Worm (Caenorhabditis elegans): ENCODE data around the gene F53F4.15.
A peak's percentile ranks its signal among the peaks of the same experiment; 100 is the strongest.

F53F4.15 gene

DNA sequence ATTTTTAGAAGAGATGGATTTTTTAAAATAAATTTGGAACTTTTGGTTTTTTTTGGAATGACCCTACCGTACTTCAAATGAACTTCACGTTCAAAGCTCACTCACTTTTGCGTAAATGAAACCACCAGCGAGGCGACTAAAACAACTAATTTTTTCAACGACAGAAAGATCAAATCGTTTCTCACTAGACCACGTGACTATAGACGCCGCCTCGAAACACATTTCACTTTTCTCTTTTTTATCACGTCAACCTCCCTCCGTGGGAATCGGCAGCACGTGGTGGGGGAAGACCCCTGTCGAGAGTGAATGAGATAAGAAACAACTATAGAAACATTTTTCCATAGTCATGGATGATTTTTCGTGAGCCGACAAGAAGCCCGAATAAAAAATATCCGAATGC, 36.5 kb downstream of the F53F4.15 start (continued):
- TF ChIP-seq cebp-1 (GFP tag; IDR thresholded peaks at IDR 0.05): peak; percentile 8; the same call in 1 of the 2 replicates
- TF ChIP-seq cebp-1 (tag; optimal IDR thresholded peaks at IDR 0.05): peak; percentile 71
- TF ChIP-seq ztf-26 (tag; optimal IDR thresholded peaks at IDR 0.05): peak; percentile 62
- peak; percentile 44 for TF ChIP-seq lin-40 (tag; optimal IDR thresholded peaks at IDR 0.05)
- TF ChIP-seq fkh-3 (tag; optimal IDR thresholded peaks at IDR 0.05): no peak
- TF ChIP-seq attf-6 (GFP tag; IDR thresholded peaks at IDR 0.05): no peak
- TF ChIP-seq madf-10 (tag; optimal IDR thresholded peaks at IDR 0.05): peak; percentile 57
- TF ChIP-seq unc-62 (GFP tag; optimal IDR thresholded peaks at IDR 0.05): peak; percentile 58
- no peak for TF ChIP-seq snpc-4 (GFP tag; optimal IDR thresholded peaks at IDR 0.05)
- peak in 1 of 4 experiments; percentile 20 for TF ChIP-seq snpc-4 (tag; optimal IDR thresholded peaks at IDR 0.05)
- 0 out of 2 replicates have a peak, but pooled peaks have one; percentile 16 for TF ChIP-seq madf-6 (GFP tag; IDR thresholded peaks at IDR 0.05)
- TF ChIP-seq lin-35 (GFP tag; optimal IDR thresholded peaks at IDR 0.05): peak in 1 of 3 experiments; percentile 33
- peak; percentile 7 for TF ChIP-seq snpc-3.4 (tag; optimal IDR thresholded peaks at IDR 0.05)
- peak; percentile 28; the same call in 1 of the 2 replicates for TF ChIP-seq hmg-1.2 (GFP tag; IDR thresholded peaks at IDR 0.05)
- no peak for TF ChIP-seq tbx-9 (tag; optimal IDR thresholded peaks at IDR 0.05; ENCODE audit: borderline replicate concordance)
- TF ChIP-seq egrh-3 (GFP tag; IDR thresholded peaks at IDR 0.05): no peak; the same call in 1 of the 2 replicates
- TF ChIP-seq tbp1 (GFP tag; optimal IDR thresholded peaks at IDR 0.05): peak; percentile 49
- no peak for TF ChIP-seq madf-3 (GFP tag; IDR thresholded peaks at IDR 0.05)
- TF ChIP-seq F39B2.1 (GFP tag; IDR thresholded peaks at IDR 0.05): no peak
- TF ChIP-seq B0336.3 (GFP tag; IDR thresholded peaks at IDR 0.05): peak; percentile 29; the same call in 1 of the 2 replicates
- TF ChIP-seq ekl-4 (GFP tag; IDR thresholded peaks at IDR 0.05): no peak; the same call in 1 of the 2 replicates
- peak; percentile 64 for TF ChIP-seq tlf-1 (GFP tag; optimal IDR thresholded peaks at IDR 0.05)
- TF ChIP-seq efl-1 (GFP tag; optimal IDR thresholded peaks at IDR 0.05): no peak
- peak; percentile 5 for TF ChIP-seq gei-17 (GFP tag; optimal IDR thresholded peaks at IDR 0.05)
- peak; percentile 15; the same call in 1 of the 2 replicates for TF ChIP-seq mcd-1 (GFP tag; IDR thresholded peaks at IDR 0.05)
- TF ChIP-seq ztf-6 (GFP tag; IDR thresholded peaks at IDR 0.05): no peak
- TF ChIP-seq nfyb-1 (GFP tag; IDR thresholded peaks at IDR 0.05): peak; percentile 55; the same call in 1 of the 2 replicates
- peak; percentile 62 for TF ChIP-seq atf-7 (tag; optimal IDR thresholded peaks at IDR 0.05)
- peak; percentile 91 for TF ChIP-seq somi-1 (GFP tag; optimal IDR thresholded peaks at IDR 0.05)
- peak; percentile 40 for TF ChIP-seq lin-26 (GFP tag; IDR thresholded peaks at IDR 0.05)
- TF ChIP-seq dpff-1 (tag; optimal IDR thresholded peaks at IDR 0.05): no peak

ce11 chrV:13657841-13658338, 37.1 kb downstream of the F53F4.15 start:
- TF ChIP-seq snpc-1.3 (tag; optimal IDR thresholded peaks at IDR 0.05; ENCODE audit: insufficient read depth) (no peak), ama-1 (optimal IDR thresholded peaks at IDR 0.05) (no peak), ama-1 (GFP tag; optimal IDR thresholded peaks at IDR 0.05) (no peak), unc-62 (GFP tag; optimal IDR thresholded peaks at IDR 0.05) (peak; percentile 59), let-607 (tag; optimal IDR thresholded peaks at IDR 0.05) (no peak), F22D6.2 (tag; optimal IDR thresholded peaks at IDR 0.05) (no peak), B0019.2 (GFP tag; conservative IDR thresholded peaks at IDR 0.05) (0 out of 2 replicates have a peak, but pooled peaks have one; percentile 12), madf-3 (GFP tag; IDR thresholded peaks at IDR 0.05) (0 out of 2 replicates have a peak, but pooled peaks have one; percentile 50), lin-35 (GFP tag; optimal IDR thresholded peaks at IDR 0.05) (peak in 1 of 3 experiments; percentile 9), madf-6 (GFP tag; IDR thresholded peaks at IDR 0.05) (0 out of 2 replicates have a peak, but pooled peaks have one; percentile 12), lin-54 (GFP tag; optimal IDR thresholded peaks at IDR 0.05) (no peak)
